Worm (Caenorhabditis elegans) whole organism, midembryonic: ENCODE measurements around the gene srz-11.

Experiments used
- T22C8.4 ChIP-seq: fragments of 200-800 bp; sonication (Bioruptor generic); IDR thresholded peaks from 2 replicates; pipeline ENCODE4 v1.3.6; 2022; ENCODE audit warnings: missing genetic modification characterization, missing compliant biosample characterization
- flt-1 ChIP-seq: fragments of 200-800 bp; sonication (Bioruptor generic); IDR thresholded peaks from 2 replicates; pipeline ENCODE4 v1.3.6; 2022; ENCODE audit warnings: missing genetic modification characterization, missing compliant biosample characterization
- klf-2 ChIP-seq: fragments of 200-800 bp; sonication (Bioruptor generic); conservative IDR thresholded peaks from 2 replicates; pipeline ENCODE4 v1.3.6; 2022; ENCODE audit warnings: missing genetic modification reagents, missing genetic modification characterization, missing compliant biosample characterization
- ref-1 ChIP-seq: fragments of 200-800 bp; sonication (Bioruptor generic); conservative IDR thresholded peaks from 2 replicates; pipeline ENCODE4 v1.3.6; 2022; ENCODE audit warnings: missing genetic modification reagents, missing genetic modification characterization, missing compliant biosample characterization
- ztf-23 ChIP-seq: fragments of 200-800 bp; sonication (Bioruptor generic); IDR thresholded peaks from 2 replicates; pipeline ENCODE4 v1.3.6; 2022; ENCODE audit warnings: missing genetic modification reagents, missing genetic modification characterization, missing compliant biosample characterization

DNA sequence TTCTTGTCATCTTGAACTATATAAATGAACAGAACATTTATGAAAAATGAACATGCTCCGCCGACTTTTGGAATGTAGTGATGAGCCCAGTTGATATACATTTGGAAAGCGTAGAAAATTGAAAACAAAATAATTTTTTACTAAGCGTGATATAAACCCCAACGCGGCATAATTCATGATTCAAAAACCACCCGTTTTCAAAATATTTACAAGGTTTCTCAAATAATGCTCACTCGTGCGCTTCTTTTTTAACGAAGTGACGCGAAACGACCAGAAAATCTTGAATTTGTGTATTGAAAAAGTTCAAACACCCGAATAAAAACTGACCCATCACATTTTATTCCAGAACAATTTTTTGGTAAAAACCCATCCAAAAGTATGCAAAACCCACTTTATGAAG, 35.5 kb upstream of the srz-11 start, which contains the start of gene srj-27:
- TF ChIP-seq ztf-23 (GFP tag; lab: Robert Waterston, UW) (no peak), flt-1 (GFP tag; lab: Robert Waterston, UW) (no peak), ref-1 (no peak), T22C8.4 (no peak), klf-2 (GFP tag; lab: Robert Waterston, UW) (no peak)
